Worm (Caenorhabditis elegans): ENCODE measurements around the gene C16C8.25.

ce11 chrII:3477171-3477570, 28.1 kb downstream of the C16C8.25 start, which contains the start of gene fbxb-104:
- TF ChIP-seq T07F8.4 (tag; optimal IDR thresholded peaks at IDR 0.05) = no peak
- TF ChIP-seq mes-4 (tag; optimal IDR thresholded peaks at IDR 0.05) = no peak
- TF ChIP-seq nfya-1 (tag; optimal IDR thresholded peaks at IDR 0.05; ENCODE audit: borderline replicate concordance, insufficient read depth) = no peak
- TF ChIP-seq madf-3 (GFP tag; IDR thresholded peaks at IDR 0.05) = no peak
- no peak for TF ChIP-seq mcd-1 (GFP tag; IDR thresholded peaks at IDR 0.05)
- no peak for TF ChIP-seq K12H6.12 (tag; optimal IDR thresholded peaks at IDR 0.05)

Measured in whole organism, young adult.